Fruit fly (Drosophila melanogaster): ENCODE measurements around the gene Acbp4.

Acbp4 gene

DNA sequence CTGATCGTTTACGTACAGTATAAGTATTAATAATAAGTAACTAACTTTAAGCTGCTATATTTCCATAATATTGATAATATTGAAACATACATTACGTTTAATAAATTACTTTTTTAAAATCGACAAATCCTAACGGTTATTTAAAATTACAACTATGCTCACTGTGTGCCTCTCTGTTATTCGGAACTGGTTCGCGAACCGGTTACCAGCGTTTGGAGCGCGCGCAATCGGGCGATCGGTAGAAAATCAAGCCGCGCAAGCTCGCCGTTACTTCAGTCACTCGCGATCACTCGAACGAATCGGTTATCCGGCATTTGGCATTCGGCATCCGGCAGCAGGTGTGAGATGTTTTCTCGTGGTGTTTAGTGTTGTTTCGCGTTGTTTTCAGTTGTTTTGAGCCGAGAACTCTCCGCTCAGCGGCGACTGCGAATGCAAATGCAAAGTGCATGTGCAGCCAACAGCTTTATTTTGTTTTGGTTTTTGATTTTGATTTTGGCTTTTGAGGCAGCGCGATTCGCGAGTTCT is 33.5 kb downstream of the Acbp4 start, which contains the start of gene form3 (continued):
- TF ChIP-seq sug (tag; optimal IDR thresholded peaks at IDR 0.05) (peak; percentile 2), CG7786 (GFP tag; optimal IDR thresholded peaks at IDR 0.05) (no peak), CG15514 (GFP tag; optimal IDR thresholded peaks at IDR 0.05) (peak; percentile 98), CG9797 (GFP tag; optimal IDR thresholded peaks at IDR 0.05) (no peak), CG13424 (tag; optimal IDR thresholded peaks at IDR 0.05) (no peak), Fer1 (GFP tag; optimal IDR thresholded peaks at IDR 0.05) (no peak), lov (optimal IDR thresholded peaks at IDR 0.05) (no peak), lov (GFP tag; IDR thresholded peaks at IDR 0.05) (0 out of 3 replicates have a peak, but pooled peaks have one; percentile 61), ash1 (GFP tag; optimal IDR thresholded peaks at IDR 0.05) (no peak), CG15073 (GFP tag; optimal IDR thresholded peaks at IDR 0.05) (no peak), Rfx (GFP tag; IDR thresholded peaks at IDR 0.05) (peak; percentile 46; the same call in 1 of the 2 replicates), Ssrp (tag; optimal IDR thresholded peaks at IDR 0.05) (no peak), z (GFP tag; IDR thresholded peaks at IDR 0.05) (no peak), oc (tag; optimal IDR thresholded peaks at IDR 0.05) (no peak), jumu (GFP tag; optimal IDR thresholded peaks at IDR 0.05) (no peak), CG13624 (GFP tag; optimal IDR thresholded peaks at IDR 0.05) (no peak), Opbp (GFP tag; IDR thresholded peaks at IDR 0.05; ENCODE audit: partially characterized antibody) (0 out of 3 replicates have a peak, but pooled peaks have one; percentile 4), ara (GFP tag; IDR thresholded peaks at IDR 0.05) (no peak), rib (GFP tag; IDR thresholded peaks at IDR 0.05) (no peak), ham (GFP tag; IDR thresholded peaks at IDR 0.05) (no peak), CG17568 (GFP tag; optimal IDR thresholded peaks at IDR 0.05) (no peak), nom (GFP tag; optimal IDR thresholded peaks at IDR 0.05) (peak; percentile 12), Jarid2 (GFP tag; optimal IDR thresholded peaks at IDR 0.05) (peak; percentile 88), Hr39 (optimal IDR thresholded peaks at IDR 0.05) (no peak), prd (optimal IDR thresholded peaks at IDR 0.05) (no peak), prd (GFP tag; IDR thresholded peaks at IDR 0.05) (no peak), Hr78 (GFP tag; optimal IDR thresholded peaks at IDR 0.05) (no peak), D (optimal IDR thresholded peaks at IDR 0.05) (no peak), D (GFP tag; optimal IDR thresholded peaks at IDR 0.05) (no peak), wdn (GFP tag; IDR thresholded peaks at IDR 0.05) (no peak)

DNA sequence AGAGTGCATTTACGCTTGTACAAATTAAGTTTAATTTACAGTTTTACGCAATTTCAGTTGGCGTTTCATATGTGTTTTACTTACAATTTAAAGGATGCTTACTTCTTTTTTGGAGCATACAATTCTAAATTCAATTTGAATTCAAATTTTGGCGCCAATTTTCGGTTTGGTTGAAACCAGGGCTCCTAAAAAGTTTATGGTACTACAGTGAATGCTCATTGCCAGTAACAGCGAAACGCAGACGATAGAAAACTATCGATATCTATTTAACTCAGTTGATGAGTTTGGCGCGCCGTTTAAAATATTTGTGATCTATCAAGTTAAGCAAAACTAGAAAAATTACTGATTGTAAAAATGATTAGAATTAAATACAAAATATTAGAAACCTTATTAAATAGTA is 34.0 kb downstream of the Acbp4 start:
- no peak for TF ChIP-seq gem (tag; optimal IDR thresholded peaks at IDR 0.05)
- TF ChIP-seq slou (GFP tag; optimal IDR thresholded peaks at IDR 0.05): no peak
- TF ChIP-seq Xrp1 (GFP tag; IDR thresholded peaks at IDR 0.05): no peak
- TF ChIP-seq Fer1 (GFP tag; optimal IDR thresholded peaks at IDR 0.05): no peak
- no peak for TF ChIP-seq gsb-n (tag; optimal IDR thresholded peaks at IDR 0.05)
- no peak for TF ChIP-seq CG12104 (GFP tag; optimal IDR thresholded peaks at IDR 0.05)
- no peak for TF ChIP-seq ase (GFP tag; IDR thresholded peaks at IDR 0.05)
- TF ChIP-seq Aef1 (GFP tag; IDR thresholded peaks at IDR 0.05): no peak
- no peak for TF ChIP-seq Awh (GFP tag; IDR thresholded peaks at IDR 0.05)
- TF ChIP-seq zfh2 (GFP tag; optimal IDR thresholded peaks at IDR 0.05): no peak
- peak; percentile 67 for TF ChIP-seq Scr (GFP tag; IDR thresholded peaks at IDR 0.05; ENCODE audit: partially characterized antibody)
- TF ChIP-seq CG1647 (GFP tag; optimal IDR thresholded peaks at IDR 0.05): no peak
- TF ChIP-seq GATAe (GFP tag; conservative IDR thresholded peaks at IDR 0.05): no peak
- TF ChIP-seq vvl (GFP tag; IDR thresholded peaks at IDR 0.05): peak; percentile 56
- no peak for TF ChIP-seq CG6689 (GFP tag; IDR thresholded peaks at IDR 0.05)
- peak; percentile 49; the same call in 1 of the 2 replicates for TF ChIP-seq inv (GFP tag; IDR thresholded peaks at IDR 0.05; ENCODE audit: partially characterized antibody)
- TF ChIP-seq Ssrp (tag; optimal IDR thresholded peaks at IDR 0.05): no peak
- no peak for TF ChIP-seq btn (GFP tag; optimal IDR thresholded peaks at IDR 0.05)
- no peak for TF ChIP-seq stc (GFP tag; IDR thresholded peaks at IDR 0.05)
- TF ChIP-seq tna (GFP tag; IDR thresholded peaks at IDR 0.05; ENCODE audit: partially characterized antibody): peak; percentile 55
- TF ChIP-seq CG5953 (GFP tag; IDR thresholded peaks at IDR 0.05): no peak
- no peak for TF ChIP-seq shn (GFP tag; optimal IDR thresholded peaks at IDR 0.05)
- TF ChIP-seq mld (GFP tag; IDR thresholded peaks at IDR 0.05; ENCODE audit: partially characterized antibody): peak; percentile 51; the same call in 1 of the 3 replicates
- TF ChIP-seq HLH4C (GFP tag; IDR thresholded peaks at IDR 0.05; ENCODE audit: partially characterized antibody): peak; percentile 57
- TF ChIP-seq MESR4 (GFP tag; optimal IDR thresholded peaks at IDR 0.05): no peak

Measured in whole organism, embryonic.